Worm (Caenorhabditis elegans): Measurements from ENCODE around the gene F42A9.7.

F42A9.7 gene

DNA sequence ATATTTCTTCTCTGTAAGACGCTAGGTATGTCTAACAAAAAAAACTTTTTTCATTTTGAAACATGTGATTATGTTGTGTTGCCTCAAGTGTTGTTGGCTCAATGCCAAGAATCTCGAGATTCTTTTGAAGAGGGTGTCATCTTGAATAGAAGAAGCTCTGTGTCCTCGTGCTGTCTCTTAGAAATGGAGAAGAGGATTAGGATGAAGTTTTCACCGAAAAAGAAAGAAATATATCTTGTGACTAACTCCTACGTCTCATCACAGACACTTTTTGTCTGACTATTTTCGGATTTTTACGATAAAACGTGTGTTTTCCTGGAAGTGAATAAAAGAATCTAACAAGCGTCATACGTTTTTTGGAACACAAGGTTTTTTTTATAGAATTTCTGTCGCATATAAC lies 29.3 kb downstream of the F42A9.7 start:
- no peak for TF ChIP-seq nfya-1 (tag; optimal IDR thresholded peaks at IDR 0.05; ENCODE audit: borderline replicate concordance, insufficient read depth)
- no peak for TF ChIP-seq egl-18 (GFP tag; IDR thresholded peaks at IDR 0.05)
- TF ChIP-seq tbx-9 (tag; optimal IDR thresholded peaks at IDR 0.05; ENCODE audit: borderline replicate concordance) = no peak
- TF ChIP-seq sea-2 (GFP tag; IDR thresholded peaks at IDR 0.05) = no peak
- TF ChIP-seq ztf-22 (GFP tag; optimal IDR thresholded peaks at IDR 0.05) = no peak
- TF ChIP-seq C17E4.6 (GFP tag; IDR thresholded peaks at IDR 0.05) = no peak
- TF ChIP-seq ztf-25 (GFP tag; IDR thresholded peaks at IDR 0.05) = no peak
- no peak for TF ChIP-seq fkh-3 (tag; optimal IDR thresholded peaks at IDR 0.05)
- TF ChIP-seq Y79H2A.3 (GFP tag; conservative IDR thresholded peaks at IDR 0.05) = no peak
- no peak for TF ChIP-seq ceh-40 (GFP tag; IDR thresholded peaks at IDR 0.05)

DNA sequence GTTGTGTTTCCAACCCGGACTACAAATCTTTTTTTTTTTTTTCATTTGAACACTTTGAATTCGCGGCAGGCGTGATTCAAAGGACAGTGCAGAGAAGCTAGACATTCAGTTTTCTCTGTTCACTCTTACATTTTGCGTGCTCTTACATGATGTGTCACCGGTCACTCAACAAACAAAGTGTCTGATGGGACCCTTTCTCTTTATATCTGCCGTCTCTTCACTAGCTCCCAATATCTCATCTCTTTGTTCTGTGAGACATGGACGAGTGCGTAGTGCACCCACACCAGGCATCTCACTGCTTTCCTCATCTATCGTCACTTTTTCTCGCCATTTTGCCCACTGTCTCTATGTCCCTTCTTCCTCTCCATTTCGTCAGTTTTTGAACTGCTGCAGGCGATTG lies 29.9 kb downstream of the F42A9.7 start:
- TF ChIP-seq tbp1 (GFP tag; optimal IDR thresholded peaks at IDR 0.05) = peak; percentile 23
- TF ChIP-seq F49E8.2 (tag; optimal IDR thresholded peaks at IDR 0.05; ENCODE audit: insufficient read depth) = no peak
- TF ChIP-seq attf-5 (GFP tag; optimal IDR thresholded peaks at IDR 0.05) = peak; percentile 8
- TF ChIP-seq let-607 (tag; optimal IDR thresholded peaks at IDR 0.05) = peak; percentile 3 to 8
- peak; percentile 55; the same call in 1 of the 2 replicates for TF ChIP-seq nfyb-1 (GFP tag; IDR thresholded peaks at IDR 0.05)
- 0 out of 2 replicates have a peak, but pooled peaks have one; percentile 10 for TF ChIP-seq Y53G8AR.9 (GFP tag; conservative IDR thresholded peaks at IDR 0.05)
- TF ChIP-seq unc-62 (GFP tag; optimal IDR thresholded peaks at IDR 0.05) = peak; percentile 13
- TF ChIP-seq nfya-2 (GFP tag; IDR thresholded peaks at IDR 0.05) = no peak
- peak; percentile 28 for TF ChIP-seq lin-40 (tag; optimal IDR thresholded peaks at IDR 0.05)
- TF ChIP-seq ceh-100 (GFP tag; IDR thresholded peaks at IDR 0.05) = no peak
- no peak for TF ChIP-seq cebp-1 (GFP tag; IDR thresholded peaks at IDR 0.05)
- peak; percentile 62 for TF ChIP-seq cebp-1 (tag; optimal IDR thresholded peaks at IDR 0.05)
- peak in 1 of 3 experiments; percentile 21 for TF ChIP-seq lin-35 (GFP tag; optimal IDR thresholded peaks at IDR 0.05)
- peak; percentile 1 for TF ChIP-seq ceh-27 (GFP tag; optimal IDR thresholded peaks at IDR 0.05)
- peak; percentile 1 for TF ChIP-seq somi-1 (GFP tag; optimal IDR thresholded peaks at IDR 0.05)

DNA sequence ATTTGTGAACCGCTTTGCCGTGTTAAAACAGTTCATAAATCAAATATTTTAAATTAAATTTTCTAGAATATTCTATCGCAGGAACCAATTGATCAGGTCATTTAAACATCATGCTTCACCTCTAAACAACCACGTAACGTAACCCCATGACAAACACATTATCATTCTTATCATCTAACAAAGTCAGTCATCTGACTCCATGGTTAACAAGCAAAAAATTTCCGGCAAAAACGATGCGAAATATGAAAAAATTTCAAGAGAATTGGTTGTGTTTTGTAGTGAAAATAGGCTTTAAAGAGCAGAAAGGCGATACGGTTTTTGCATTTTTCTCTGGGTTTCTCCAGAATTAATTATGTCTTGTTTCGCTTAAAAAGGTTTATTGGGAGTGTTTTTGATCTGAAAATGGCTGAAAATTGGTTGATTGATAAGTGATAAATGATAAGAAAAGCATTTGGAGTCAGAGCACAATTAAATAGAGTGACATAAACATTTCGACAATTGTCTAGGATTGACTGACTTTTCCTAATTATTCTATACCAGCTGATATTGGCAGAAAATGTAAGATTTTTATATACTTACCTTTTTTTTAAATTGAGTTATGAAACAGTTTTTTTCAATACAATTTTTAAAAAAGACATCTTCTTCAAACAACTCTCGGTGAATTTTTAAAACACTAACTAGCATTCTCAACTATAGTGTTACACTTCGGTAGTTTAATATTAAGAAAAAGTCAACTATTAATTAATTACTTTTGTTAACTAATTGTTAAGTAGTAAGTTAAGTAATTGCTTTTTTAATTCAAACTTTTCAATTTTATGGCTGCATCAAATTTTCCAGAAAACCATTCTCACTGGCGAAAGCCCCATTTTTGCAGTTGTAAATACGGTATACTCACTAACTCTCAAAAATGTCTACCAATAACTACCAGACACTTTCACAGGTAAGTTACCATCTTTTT lies 31.6 kb downstream of the F42A9.7 start, which contains the start of gene catp-7:
Gene catp-7 (plus strand): TSS at position 908 of the 958 bp plus-strand sequence.
- no peak for TF ChIP-seq tlf-1 (GFP tag; optimal IDR thresholded peaks at IDR 0.05)
- peak; percentile 42 for TF ChIP-seq chd-7 (tag; optimal IDR thresholded peaks at IDR 0.05)
- no peak for TF ChIP-seq hrde-1 (tag; optimal IDR thresholded peaks at IDR 0.05; ENCODE audit: borderline replicate concordance)
- no peak for TF ChIP-seq K11D2.4 (GFP tag; IDR thresholded peaks at IDR 0.05)
- no peak for TF ChIP-seq lin-40 (tag; optimal IDR thresholded peaks at IDR 0.05)
- TF ChIP-seq nfyb-1 (GFP tag; IDR thresholded peaks at IDR 0.05) = peak; percentile 60; the same call in 1 of the 2 replicates
- TF ChIP-seq tbp1 (GFP tag; optimal IDR thresholded peaks at IDR 0.05) = peak; percentile 23
- TF ChIP-seq nfya-1 (tag; optimal IDR thresholded peaks at IDR 0.05; ENCODE audit: borderline replicate concordance, insufficient read depth) = no peak
- 0 out of 2 replicates have a peak, but pooled peaks have one; percentile 5 for TF ChIP-seq let-526 (GFP tag; IDR thresholded peaks at IDR 0.05)
- no peak for TF ChIP-seq ztf-28 (GFP tag; IDR thresholded peaks at IDR 0.05)
- no peak for TF ChIP-seq madf-6 (GFP tag; IDR thresholded peaks at IDR 0.05)
- no peak for TF ChIP-seq madf-3 (GFP tag; IDR thresholded peaks at IDR 0.05)
- no peak for TF ChIP-seq snpc-1.3 (tag; optimal IDR thresholded peaks at IDR 0.05; ENCODE audit: insufficient read depth)
- TF ChIP-seq snpc-4 (GFP tag; optimal IDR thresholded peaks at IDR 0.05) = no peak
- TF ChIP-seq snpc-4 (tag; optimal IDR thresholded peaks at IDR 0.05) = no peak
- TF ChIP-seq atf-7 (tag; optimal IDR thresholded peaks at IDR 0.05) = peak; percentile 60
- no peak for TF ChIP-seq nhr-179 (tag; optimal IDR thresholded peaks at IDR 0.05)
- no peak for TF ChIP-seq dpff-1 (tag; optimal IDR thresholded peaks at IDR 0.05)
- TF ChIP-seq nhr-90 (tag; optimal IDR thresholded peaks at IDR 0.05) = no peak
- TF ChIP-seq lag-1 (GFP tag; IDR thresholded peaks at IDR 0.05) = no peak
- no peak for TF ChIP-seq ceh-91 (GFP tag; IDR thresholded peaks at IDR 0.05)
- no peak for TF ChIP-seq ekl-4 (GFP tag; IDR thresholded peaks at IDR 0.05)

Data from whole organism, young adult.